Fruit fly (Drosophila melanogaster): ENCODE data around the gene Nepl17.
A peak's percentile ranks its signal among the peaks of the same experiment; 100 is the strongest.

The Nepl17 gene

dm6 chr3R:28831626-28832267, 41.0 kb upstream of the Nepl17 start, which contains the start of gene WASp (continued):
- TF ChIP-seq pros (GFP tag; optimal IDR thresholded peaks at IDR 0.05): no peak
- TF ChIP-seq jing (GFP tag; optimal IDR thresholded peaks at IDR 0.05): no peak
- TF ChIP-seq Pdp1 (GFP tag; optimal IDR thresholded peaks at IDR 0.05): peak in 1 of 2 experiments; percentile 59
- peak; percentile 54 for TF ChIP-seq pb (GFP tag; optimal IDR thresholded peaks at IDR 0.05)
- TF ChIP-seq CG2678 (tag; optimal IDR thresholded peaks at IDR 0.05): no peak
- no peak for TF ChIP-seq tna (GFP tag; IDR thresholded peaks at IDR 0.05; ENCODE audit: partially characterized antibody)
- no peak for TF ChIP-seq grn (GFP tag; optimal IDR thresholded peaks at IDR 0.05)
- peak; percentile 26 for TF ChIP-seq pnt (GFP tag; optimal IDR thresholded peaks at IDR 0.05)
- peak; percentile 81 for TF ChIP-seq Hsf (GFP tag; optimal IDR thresholded peaks at IDR 0.05)
- no peak for TF ChIP-seq eve (GFP tag; optimal IDR thresholded peaks at IDR 0.05)
- TF ChIP-seq Elba2 (GFP tag; optimal IDR thresholded peaks at IDR 0.05): peak; percentile 51
- peak; percentile 57 for TF ChIP-seq HLH3B (GFP tag; IDR thresholded peaks at IDR 0.05)
- no peak for TF ChIP-seq CG1603 (tag; optimal IDR thresholded peaks at IDR 0.05)
- TF ChIP-seq CG17328 (GFP tag; IDR thresholded peaks at IDR 0.05): peak; percentile 68
- no peak for TF ChIP-seq CG16779 (GFP tag; IDR thresholded peaks at IDR 0.05)
- no peak for TF ChIP-seq corto (GFP tag; optimal IDR thresholded peaks at IDR 0.05)
- TF ChIP-seq TFAM (GFP tag; optimal IDR thresholded peaks at IDR 0.05): no peak
- TF ChIP-seq CG32767 (GFP tag; IDR thresholded peaks at IDR 0.05): 0 out of 2 replicates have a peak, but pooled peaks have one; percentile 27
- TF ChIP-seq CG6254 (GFP tag; optimal IDR thresholded peaks at IDR 0.05): no peak
- no peak for TF ChIP-seq CG18262 (tag; optimal IDR thresholded peaks at IDR 0.05)
- TF ChIP-seq CG9797 (GFP tag; optimal IDR thresholded peaks at IDR 0.05): peak; percentile 93
- TF ChIP-seq kah (GFP tag; optimal IDR thresholded peaks at IDR 0.05): no peak
- peak; percentile 78 for TF ChIP-seq Mes4 (GFP tag; optimal IDR thresholded peaks at IDR 0.05)
- no peak for TF ChIP-seq ind (GFP tag; optimal IDR thresholded peaks at IDR 0.05)
- TF ChIP-seq Ptx1 (GFP tag; IDR thresholded peaks at IDR 0.05): peak; percentile 60; the same call in 1 of the 2 replicates
- TF ChIP-seq Dp (GFP tag; optimal IDR thresholded peaks at IDR 0.05): peak; percentile 63
- no peak for TF ChIP-seq klu (GFP tag; IDR thresholded peaks at IDR 0.05)
- no peak for TF ChIP-seq Lim3 (GFP tag; IDR thresholded peaks at IDR 0.05)
- peak; percentile 44; the same call in 1 of the 3 replicates for TF ChIP-seq ase (GFP tag; IDR thresholded peaks at IDR 0.05)
- TF ChIP-seq dmrt99B (tag; optimal IDR thresholded peaks at IDR 0.05): no peak
- TF ChIP-seq sima (GFP tag; optimal IDR thresholded peaks at IDR 0.05): peak; percentile 47
- no peak for TF ChIP-seq sd (tag; optimal IDR thresholded peaks at IDR 0.05)
- peak; percentile 54 to 75 for TF ChIP-seq chif (GFP tag; optimal IDR thresholded peaks at IDR 0.05)
- TF ChIP-seq cg (GFP tag; optimal IDR thresholded peaks at IDR 0.05): no peak
- no peak for TF ChIP-seq CG8478 (optimal IDR thresholded peaks at IDR 0.05)
- no peak for TF ChIP-seq kay (GFP tag; optimal IDR thresholded peaks at IDR 0.05)
- TF ChIP-seq her (GFP tag; optimal IDR thresholded peaks at IDR 0.05): peak; percentile 82
- peak; percentile 65 for TF ChIP-seq CG17186 (GFP tag; optimal IDR thresholded peaks at IDR 0.05)
- TF ChIP-seq CG8944 (GFP tag; optimal IDR thresholded peaks at IDR 0.05): peak; percentile 49
- TF ChIP-seq CG4360 (GFP tag; IDR thresholded peaks at IDR 0.05): no peak

dm6 chr3R:28840620-28841019, 32.1 kb upstream of the Nepl17 start:
- TF ChIP-seq grn (GFP tag; optimal IDR thresholded peaks at IDR 0.05) (no peak), CG4854 (GFP tag; optimal IDR thresholded peaks at IDR 0.05) (no peak), CG31388 (GFP tag; optimal IDR thresholded peaks at IDR 0.05) (no peak), Oli (tag; optimal IDR thresholded peaks at IDR 0.05) (no peak), trem (tag; optimal IDR thresholded peaks at IDR 0.05) (no peak), MBD-R2 (GFP tag; IDR thresholded peaks at IDR 0.05) (no peak), CG7357 (GFP tag; IDR thresholded peaks at IDR 0.05) (no peak), sisA (GFP tag; IDR thresholded peaks at IDR 0.05) (no peak), toy (GFP tag; IDR thresholded peaks at IDR 0.05) (no peak)
